Worm (Caenorhabditis elegans): ENCODE measurements around the gene T14G8.6.

The T14G8.6 gene

DNA sequence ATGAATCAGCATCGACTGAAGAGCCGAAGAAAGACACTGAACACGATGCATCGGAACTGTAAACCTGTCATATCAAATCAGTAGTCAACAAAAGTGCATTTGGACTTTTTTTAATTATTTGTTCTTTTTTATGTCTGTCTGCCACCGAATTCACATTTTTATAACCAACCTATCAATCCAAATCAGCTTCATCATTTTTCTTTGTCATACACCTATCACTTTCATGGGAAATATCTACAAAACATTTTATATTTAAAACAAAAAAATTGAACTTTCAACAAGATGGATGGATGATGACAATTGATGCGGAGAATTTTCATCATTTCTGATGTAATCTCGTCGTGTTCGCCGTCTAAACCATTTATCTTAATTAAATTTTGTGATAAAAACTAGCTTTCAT lies 6.8 kb upstream of the T14G8.6 start:
- TF ChIP-seq Y55F3AM.14 (GFP tag; optimal IDR thresholded peaks at IDR 0.05) (no peak), nhr-11 (tag; optimal IDR thresholded peaks at IDR 0.05) (no peak), lin-11 (tag; optimal IDR thresholded peaks at IDR 0.05) (no peak), blmp-1 (tag; optimal IDR thresholded peaks at IDR 0.05; ENCODE audit: insufficient read depth) (no peak), fos-1 (tag; optimal IDR thresholded peaks at IDR 0.05) (peak; percentile 12), sma-3 (GFP tag; optimal IDR thresholded peaks at IDR 0.05) (peak; percentile 14), R02D3.7 (tag; optimal IDR thresholded peaks at IDR 0.05) (no peak), peb-1 (tag; optimal IDR thresholded peaks at IDR 0.05) (no peak), crh-2 (tag; optimal IDR thresholded peaks at IDR 0.05) (no peak), sem-4 (tag; optimal IDR thresholded peaks at IDR 0.05) (no peak), nhr-21 (tag; optimal IDR thresholded peaks at IDR 0.05) (no peak), mbf-1 (tag; optimal IDR thresholded peaks at IDR 0.05) (no peak), snpc-4 (tag; optimal IDR thresholded peaks at IDR 0.05) (no peak), egl-27 (tag; optimal IDR thresholded peaks at IDR 0.05) (no peak), unc-39 (tag; optimal IDR thresholded peaks at IDR 0.05) (no peak), ama-1 (optimal IDR thresholded peaks at IDR 0.05) (no peak)

DNA sequence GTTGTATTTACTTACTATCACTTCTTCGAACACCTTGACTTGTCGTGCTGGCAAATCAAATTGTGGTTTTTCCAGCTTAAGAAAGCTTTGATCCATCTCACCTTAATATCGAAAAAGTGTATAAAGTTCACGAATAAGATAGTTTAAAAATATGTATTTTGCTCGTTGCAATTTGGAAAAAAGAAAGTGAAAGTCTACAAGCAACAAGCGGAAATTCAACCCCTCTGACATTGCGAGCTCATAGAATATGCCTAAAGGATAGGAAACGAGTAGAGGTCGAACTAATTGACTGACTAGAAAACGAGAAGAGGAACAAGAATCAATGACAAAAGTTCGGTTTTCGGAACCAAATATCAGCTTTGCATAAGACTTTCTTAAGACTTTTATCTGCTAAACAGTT lies 1.1 kb upstream of the T14G8.6 start, which contains the start of gene T14G8.4:
T14G8.4 (minus strand) TSS at position 101 of the 400 bp plus-strand sequence.
- TF ChIP-seq gmeb-1 (tag; optimal IDR thresholded peaks at IDR 0.05) (no peak), mbf-1 (tag; optimal IDR thresholded peaks at IDR 0.05) (no peak), nhr-21 (tag; optimal IDR thresholded peaks at IDR 0.05) (no peak), nhr-23 (tag; optimal IDR thresholded peaks at IDR 0.05) (no peak), egl-27 (tag; optimal IDR thresholded peaks at IDR 0.05) (no peak), peb-1 (tag; optimal IDR thresholded peaks at IDR 0.05) (no peak), blmp-1 (tag; optimal IDR thresholded peaks at IDR 0.05; ENCODE audit: insufficient read depth) (no peak), crh-2 (tag; optimal IDR thresholded peaks at IDR 0.05) (no peak), sem-4 (tag; optimal IDR thresholded peaks at IDR 0.05) (no peak)

DNA sequence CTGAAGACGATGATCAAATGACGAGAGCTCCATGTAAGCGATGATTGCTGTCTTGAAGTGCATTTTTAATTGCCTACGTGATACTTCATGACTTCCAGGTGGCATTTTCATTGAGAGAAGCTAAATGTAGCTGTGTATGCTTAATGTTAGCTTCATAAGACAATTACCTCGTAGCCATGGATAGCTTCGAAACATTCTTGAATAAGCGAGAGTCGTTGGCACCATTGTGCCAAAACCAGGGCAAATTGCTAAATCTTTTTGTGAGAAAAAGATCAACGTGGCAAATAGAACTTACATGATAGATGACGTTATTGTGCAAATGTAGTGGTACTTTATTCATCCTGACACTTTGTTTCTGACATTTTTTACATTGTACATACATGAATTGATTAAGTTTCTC lies 616 bp upstream of the T14G8.6 start:
- TF ChIP-seq ztf-11 (tag; optimal IDR thresholded peaks at IDR 0.05): no peak
- TF ChIP-seq nhr-23 (tag; optimal IDR thresholded peaks at IDR 0.05): no peak
- TF ChIP-seq peb-1 (tag; optimal IDR thresholded peaks at IDR 0.05): no peak
- TF ChIP-seq aly-2 (tag; optimal IDR thresholded peaks at IDR 0.05): no peak

DNA sequence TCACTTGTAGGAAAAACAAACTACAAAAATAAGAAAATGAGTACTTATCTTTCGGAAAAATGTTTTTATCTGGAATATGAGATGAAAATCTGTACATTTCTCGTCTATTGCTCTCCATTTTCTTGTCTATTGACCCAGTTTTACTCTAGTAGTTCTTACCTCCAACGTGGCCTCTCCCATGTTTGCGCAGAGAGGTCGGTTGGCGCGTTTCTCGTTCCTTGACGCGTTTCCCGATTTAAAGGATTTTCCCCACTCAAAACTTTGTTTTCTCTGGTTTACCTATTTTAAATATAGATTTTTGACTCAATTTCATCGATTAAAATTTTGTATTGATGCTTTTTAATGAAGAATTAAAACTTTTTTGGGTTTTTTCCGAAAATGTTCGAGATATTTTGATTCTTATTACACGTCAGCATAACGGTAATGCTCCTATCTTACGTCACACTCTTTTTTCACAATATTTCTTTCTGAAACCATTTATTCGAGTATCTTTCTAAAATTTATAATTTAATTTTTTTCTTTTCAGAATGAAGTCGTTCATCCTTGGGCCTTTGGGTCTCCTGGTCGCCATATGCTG lies 1.8 kb downstream of the T14G8.6 start, which contains the start of gene T14G8.3:
T14G8.3 (plus strand) TSS at position 527 of the 577 bp plus-strand sequence.
- TF ChIP-seq unc-39 (tag; optimal IDR thresholded peaks at IDR 0.05) (no peak), nhr-77 (tag; optimal IDR thresholded peaks at IDR 0.05) (no peak), unc-55 (GFP tag; optimal IDR thresholded peaks at IDR 0.05) (peak; percentile 54), gmeb-1 (tag; optimal IDR thresholded peaks at IDR 0.05) (peak; percentile 46), F13H6.1 (tag; optimal IDR thresholded peaks at IDR 0.05) (peak; percentile 67), ZK546.5 (tag; optimal IDR thresholded peaks at IDR 0.05) (no peak), nhr-12 (tag; optimal IDR thresholded peaks at IDR 0.05) (no peak), unc-62 (GFP tag; optimal IDR thresholded peaks at IDR 0.05) (no peak), zag-1 (tag; optimal IDR thresholded peaks at IDR 0.05) (no peak), Y55F3AM.14 (GFP tag; optimal IDR thresholded peaks at IDR 0.05) (no peak), sem-4 (tag; optimal IDR thresholded peaks at IDR 0.05) (peak; percentile 46), nhr-237 (tag; optimal IDR thresholded peaks at IDR 0.05) (no peak), ceh-82 (tag; optimal IDR thresholded peaks at IDR 0.05) (no peak), lin-11 (tag; optimal IDR thresholded peaks at IDR 0.05) (no peak), dmd-4 (tag; optimal IDR thresholded peaks at IDR 0.05) (no peak), ztf-4 (tag; optimal IDR thresholded peaks at IDR 0.05) (no peak), skn-1 (tag; optimal IDR thresholded peaks at IDR 0.05) (no peak), nhr-129 (tag; optimal IDR thresholded peaks at IDR 0.05) (peak; percentile 57), elt-1 (tag; optimal IDR thresholded peaks at IDR 0.05) (no peak), mdl-1 (tag; optimal IDR thresholded peaks at IDR 0.05) (no peak), nhr-25 (tag; optimal IDR thresholded peaks at IDR 0.05) (no peak), mbf-1 (tag; optimal IDR thresholded peaks at IDR 0.05) (no peak), egl-27 (tag; optimal IDR thresholded peaks at IDR 0.05) (no peak), C34F6.9 (tag; optimal IDR thresholded peaks at IDR 0.05) (peak; percentile 49), snpc-4 (tag; optimal IDR thresholded peaks at IDR 0.05) (no peak), crh-2 (tag; optimal IDR thresholded peaks at IDR 0.05) (peak; percentile 72), R02D3.7 (tag; optimal IDR thresholded peaks at IDR 0.05) (no peak), lin-13 (GFP tag; optimal IDR thresholded peaks at IDR 0.05) (peak; percentile 55), lsy-2 (tag; optimal IDR thresholded peaks at IDR 0.05) (peak; percentile 23 to 69), ztf-1 (GFP tag; conservative IDR thresholded peaks at IDR 0.05) (no peak), ztf-11 (tag; optimal IDR thresholded peaks at IDR 0.05) (no peak), fos-1 (tag; optimal IDR thresholded peaks at IDR 0.05) (peak; percentile 63), nhr-10 (tag; optimal IDR thresholded peaks at IDR 0.05) (no peak), alr-1 (tag; optimal IDR thresholded peaks at IDR 0.05) (no peak), peb-1 (tag; optimal IDR thresholded peaks at IDR 0.05) (no peak), nhr-6 (tag; optimal IDR thresholded peaks at IDR 0.05) (no peak), blmp-1 (tag; optimal IDR thresholded peaks at IDR 0.05; ENCODE audit: insufficient read depth) (no peak), elt-3 (tag; optimal IDR thresholded peaks at IDR 0.05) (no peak), sma-9 (GFP tag; optimal IDR thresholded peaks at IDR 0.05) (peak; percentile 56), sma-9 (tag; optimal IDR thresholded peaks at IDR 0.05) (no peak)

All from whole organism, L2 larva.